Worm (Caenorhabditis elegans) whole organism, L2 larva: ENCODE results near the gene fmi-1.

Experiments used
- C34F6.9 ChIP-seq: fragments of 150-350 bp; optimal IDR thresholded peaks from 2 replicates; lab custom pipeline; 2014; ENCODE audit warnings: missing biosample characterization, missing genetic modification characterization
- F13H6.1 ChIP-seq: sonication (generic microtip); optimal IDR thresholded peaks from 2 replicates; lab custom pipeline; 2016; ENCODE audit warnings: missing genetic modification characterization, missing compliant biosample characterization
- R02D3.7 ChIP-seq: fragments of 150-350 bp; optimal IDR thresholded peaks from 2 replicates; lab custom pipeline; 2014; ENCODE audit warnings: missing biosample characterization, missing genetic modification characterization
- Y55F3AM.14 ChIP-seq: fragments of 200-800 bp; sonication (Bioruptor generic); optimal IDR thresholded peaks from 2 replicates; lab custom pipeline; 2018; ENCODE audit warnings: mild to moderate bottlenecking, missing genetic modification characterization, missing compliant biosample characterization
- ZK546.5 ChIP-seq: sonication (generic microtip); optimal IDR thresholded peaks from 2 replicates; lab custom pipeline; 2017; ENCODE audit warnings: missing biosample characterization, missing genetic modification characterization
- alr-1 ChIP-seq: fragments of 150-350 bp; optimal IDR thresholded peaks from 2 replicates; lab custom pipeline; 2014; ENCODE audit warnings: missing biosample characterization, missing genetic modification characterization
- aly-2 ChIP-seq: fragments of 150-350 bp; optimal IDR thresholded peaks from 2 replicates; lab custom pipeline; 2014; ENCODE audit warnings: missing biosample characterization, missing genetic modification characterization
- ama-1 ChIP-seq: fragments of 150-350 bp; optimal IDR thresholded peaks from 2 replicates; lab custom pipeline; 2018; ENCODE audit warnings: inconsistent platforms
- blmp-1 ChIP-seq: sonication (generic microtip); optimal IDR thresholded peaks from 2 replicates; lab custom pipeline; 2017; ENCODE audit warnings: missing genetic modification characterization, mild to moderate bottlenecking, missing compliant biosample characterization, antibody characterized with exemption, moderate library complexity; ENCODE audit not compliant: insufficient read depth
- ceh-16 ChIP-seq: fragments of 150-350 bp; optimal IDR thresholded peaks from 2 replicates; lab custom pipeline; 2014; ENCODE audit warnings: missing biosample characterization, missing genetic modification characterization
- ceh-82 ChIP-seq: fragments of 150-350 bp; optimal IDR thresholded peaks from 2 replicates; lab custom pipeline; 2014; ENCODE audit warnings: missing biosample characterization, missing genetic modification characterization
- crh-2 ChIP-seq: sonication (generic microtip); optimal IDR thresholded peaks from 2 replicates; lab custom pipeline; 2017; ENCODE audit warnings: missing biosample characterization, missing genetic modification characterization
- dmd-4 ChIP-seq: sonication (generic microtip); optimal IDR thresholded peaks from 2 replicates; lab custom pipeline; 2017; ENCODE audit warnings: missing biosample characterization, missing genetic modification characterization
- egl-27 ChIP-seq: sonication (generic microtip); optimal IDR thresholded peaks from 3 replicates; lab custom pipeline; 2017; ENCODE audit warnings: missing biosample characterization, missing genetic modification reagents, missing genetic modification characterization
- elt-1 ChIP-seq: fragments of 150-350 bp; optimal IDR thresholded peaks from 2 replicates; lab custom pipeline; 2014; ENCODE audit warnings: missing biosample characterization, missing genetic modification characterization
- elt-3 ChIP-seq: sonication (generic microtip); optimal IDR thresholded peaks from 2 replicates; lab custom pipeline; 2017; ENCODE audit warnings: missing biosample characterization, missing genetic modification characterization
- fos-1 ChIP-seq: fragments of 150-350 bp; optimal IDR thresholded peaks from 2 replicates; lab custom pipeline; 2014; ENCODE audit warnings: missing biosample characterization, missing genetic modification characterization
- gmeb-1 ChIP-seq: fragments of 150-350 bp; optimal IDR thresholded peaks from 2 replicates; lab custom pipeline; 2014; ENCODE audit warnings: missing biosample characterization, missing genetic modification characterization
- lin-11 ChIP-seq: fragments of 150-350 bp; sonication (generic microtip); optimal IDR thresholded peaks from 2 replicates; lab custom pipeline; 2014; ENCODE audit warnings: missing biosample characterization, missing genetic modification characterization, inconsistent platforms, mixed read lengths
- lin-13 ChIP-seq: fragments of 150-350 bp; optimal IDR thresholded peaks from 2 replicates; lab custom pipeline; 2014; ENCODE audit warnings: missing biosample characterization, missing genetic modification reagents, missing genetic modification characterization
- lin-39 ChIP-seq: fragments of 150-350 bp; optimal IDR thresholded peaks from 2 replicates; lab custom pipeline; 2014; ENCODE audit warnings: missing biosample characterization, missing genetic modification reagents, missing genetic modification characterization
- lsy-2 ChIP-seq, 2 experiments: fragments of 150-350 bp in 1 of 2; sonication (generic microtip) in 1 of 2; optimal IDR thresholded peaks; 2 replicates each; lab custom pipeline; 2014 to 2017; ENCODE audit warnings: missing biosample characterization in 2 of 2, missing genetic modification characterization in 2 of 2
- mab-5 ChIP-seq: fragments of 150-350 bp; optimal IDR thresholded peaks from 2 replicates; lab custom pipeline; 2014; ENCODE audit warnings: missing biosample characterization, missing genetic modification characterization
- mbf-1 ChIP-seq: sonication (generic microtip); optimal IDR thresholded peaks from 2 replicates; lab custom pipeline; 2017; ENCODE audit warnings: missing biosample characterization, missing genetic modification characterization
- mdl-1 ChIP-seq, 2 experiments: fragments of 150-350 bp in 1 of 2; sonication (generic microtip) in 1 of 2; optimal IDR thresholded peaks; 2 replicates each; lab custom pipeline; 2017; ENCODE audit warnings: missing biosample characterization in 2 of 2, missing genetic modification characterization in 2 of 2
- nhr-10 ChIP-seq: sonication (generic microtip); optimal IDR thresholded peaks from 2 replicates; lab custom pipeline; 2017; ENCODE audit warnings: missing biosample characterization, missing genetic modification characterization
- nhr-11 ChIP-seq: fragments of 150-350 bp; optimal IDR thresholded peaks from 2 replicates; lab custom pipeline; 2014; ENCODE audit warnings: missing biosample characterization, missing genetic modification characterization
- nhr-129 ChIP-seq: fragments of 150-350 bp; optimal IDR thresholded peaks from 2 replicates; lab custom pipeline; 2014; ENCODE audit warnings: missing biosample characterization, missing genetic modification characterization
- nhr-21 ChIP-seq: fragments of 150-350 bp; optimal IDR thresholded peaks from 2 replicates; lab custom pipeline; 2014; ENCODE audit warnings: missing biosample characterization, missing genetic modification characterization
- nhr-23 ChIP-seq: fragments of 150-350 bp; optimal IDR thresholded peaks from 2 replicates; lab custom pipeline; 2014; ENCODE audit warnings: missing biosample characterization, missing genetic modification reagents, missing genetic modification characterization
- nhr-237 ChIP-seq: fragments of 150-350 bp; optimal IDR thresholded peaks from 2 replicates; lab custom pipeline; 2014; ENCODE audit warnings: missing biosample characterization, missing genetic modification characterization
- nhr-25 ChIP-seq: fragments of 150-350 bp; sonication (generic microtip); optimal IDR thresholded peaks from 3 replicates; lab custom pipeline; 2014; ENCODE audit warnings: missing biosample characterization, missing genetic modification characterization
- nhr-6 ChIP-seq: fragments of 150-350 bp; optimal IDR thresholded peaks from 2 replicates; lab custom pipeline; 2014; ENCODE audit warnings: missing biosample characterization, missing genetic modification characterization
- nhr-77 ChIP-seq: fragments of 150-350 bp; optimal IDR thresholded peaks from 2 replicates; lab custom pipeline; 2014; ENCODE audit warnings: missing biosample characterization, missing genetic modification characterization
- peb-1 ChIP-seq: fragments of 150-350 bp; optimal IDR thresholded peaks from 2 replicates; lab custom pipeline; 2014; ENCODE audit warnings: missing biosample characterization, missing genetic modification characterization
- sem-4 ChIP-seq: fragments of 150-350 bp; optimal IDR thresholded peaks from 2 replicates; lab custom pipeline; 2014; ENCODE audit warnings: missing biosample characterization, missing genetic modification reagents, missing genetic modification characterization
- skn-1 ChIP-seq: sonication (generic microtip); optimal IDR thresholded peaks from 2 replicates; lab custom pipeline; 2017; ENCODE audit warnings: missing biosample characterization, missing genetic modification characterization
- sma-3 ChIP-seq: sonication (generic microtip); optimal IDR thresholded peaks from 2 replicates; lab custom pipeline; 2016; ENCODE audit warnings: missing genetic modification reagents, missing genetic modification characterization, missing compliant biosample characterization
- sma-9 ChIP-seq, 2 experiments: fragments of 150-350 bp in 1 of 2; sonication (generic microtip) in 1 of 2; optimal IDR thresholded peaks; 2 replicates each; lab custom pipeline; 2014 to 2016; ENCODE audit warnings: missing genetic modification characterization in 2 of 2, mild to moderate bottlenecking in 1 of 2, missing biosample characterization in 1 of 2, missing compliant biosample characterization in 1 of 2, missing genetic modification reagents in 1 of 2, moderate library complexity in 1 of 2
- snpc-4 ChIP-seq: fragments of 150-350 bp; optimal IDR thresholded peaks from 2 replicates; lab custom pipeline; 2014; ENCODE audit warnings: missing biosample characterization, missing genetic modification characterization
- unc-39 ChIP-seq: fragments of 150-350 bp; optimal IDR thresholded peaks from 2 replicates; lab custom pipeline; 2014; ENCODE audit warnings: missing biosample characterization, missing genetic modification characterization
- unc-55 ChIP-seq: fragments of 150-350 bp; sonication (generic microtip); optimal IDR thresholded peaks from 3 replicates; lab custom pipeline; 2014; ENCODE audit warnings: missing biosample characterization, missing genetic modification reagents, missing genetic modification characterization
- unc-62 ChIP-seq: fragments of 150-350 bp; optimal IDR thresholded peaks from 2 replicates; lab custom pipeline; 2014; ENCODE audit warnings: missing biosample characterization, missing genetic modification reagents, missing genetic modification characterization
- zag-1 ChIP-seq: fragments of 150-350 bp; optimal IDR thresholded peaks from 2 replicates; lab custom pipeline; 2014; ENCODE audit warnings: missing biosample characterization, missing genetic modification characterization
- ztf-1 ChIP-seq: fragments of 200-800 bp; sonication (Bioruptor generic); conservative IDR thresholded peaks from 2 replicates; pipeline ENCODE4 v1.3.6; 2022; ENCODE audit warnings: missing genetic modification characterization, missing compliant biosample characterization
- ztf-11 ChIP-seq: sonication (generic microtip); optimal IDR thresholded peaks from 2 replicates; lab custom pipeline; 2017; ENCODE audit warnings: missing biosample characterization, missing genetic modification characterization

The fmi-1 gene

ce11 chrV:13018761-13019160, at the start of gene fmi-1:
TSS of gene fmi-1 (plus strand) at chrV:13019061.
- TF ChIP-seq crh-2 (tag; lab: Kevin White, UChicago) = no peak
- no peak for TF ChIP-seq nhr-25 (tag; lab: Kevin White, UChicago)
- no peak for TF ChIP-seq ZK546.5 (tag; lab: Kevin White, UChicago)
- TF ChIP-seq zag-1 (tag; lab: Kevin White, UChicago) = no peak
- TF ChIP-seq ceh-16 (tag; lab: Kevin White, UChicago) = no peak
- no peak for TF ChIP-seq C34F6.9 (tag; lab: Kevin White, UChicago)
- TF ChIP-seq fos-1 (tag; lab: Kevin White, UChicago) = no peak
- TF ChIP-seq elt-1 (tag; lab: Kevin White, UChicago) = no peak
- no peak for TF ChIP-seq dmd-4 (tag; lab: Kevin White, UChicago)
- TF ChIP-seq R02D3.7 = no peak
- TF ChIP-seq, all 48 proteins: peak for 0

- TF ChIP-seq nhr-21 (no peak), mab-5 (no peak), nhr-77 (tag; lab: Kevin White, UChicago) (no peak), ztf-11 (no peak), unc-39 (tag; lab: Kevin White, UChicago) (no peak), nhr-6 (tag; lab: Kevin White, UChicago) (no peak), C34F6.9 (tag; lab: Kevin White, UChicago) (peak; percentile 45), alr-1 (no peak), nhr-23 (no peak), ama-1 (lab: Kevin White, UChicago) (no peak), sma-9 (GFP tag; optimal IDR thresholded peaks at IDR 0.05; lab: Kevin White, UChicago) (peak; percentile 1), sma-9 (tag; optimal IDR thresholded peaks at IDR 0.05; lab: Kevin White, UChicago) (no peak), unc-62 (GFP tag; lab: Kevin White, UChicago) (no peak), gmeb-1 (tag; lab: Kevin White, UChicago) (no peak), skn-1 (tag; lab: Kevin White, UChicago) (no peak), nhr-10 (tag; lab: Kevin White, UChicago) (no peak), lsy-2 (tag; optimal IDR thresholded peaks at IDR 0.05; lab: Kevin White, UChicago) (peak; percentile 28 to 84), ceh-82 (tag; lab: Kevin White, UChicago) (no peak), R02D3.7 (no peak), nhr-237 (no peak), lin-39 (tag; lab: Kevin White, UChicago) (no peak), lin-13 (GFP tag; lab: Kevin White, UChicago) (peak; percentile 58), aly-2 (tag; lab: Kevin White, UChicago) (no peak), nhr-129 (tag; lab: Kevin White, UChicago) (peak; percentile 28), nhr-25 (tag; lab: Kevin White, UChicago) (peak; percentile 61), mbf-1 (tag; lab: Kevin White, UChicago) (no peak), egl-27 (tag; lab: Kevin White, UChicago) (no peak), sem-4 (tag; lab: Kevin White, UChicago) (peak; percentile 26), fos-1 (tag; lab: Kevin White, UChicago) (no peak), F13H6.1 (tag; lab: Kevin White, UChicago) (no peak), blmp-1 (tag; lab: Kevin White, UChicago) (no peak), sma-3 (GFP tag; lab: Kevin White, UChicago) (no peak), crh-2 (tag; lab: Kevin White, UChicago) (peak; percentile 4), mdl-1 (tag; optimal IDR thresholded peaks at IDR 0.05; lab: Kevin White, UChicago) (no peak), snpc-4 (tag; lab: Kevin White, UChicago) (no peak), lin-11 (tag; lab: Kevin White, UChicago) (no peak), unc-55 (GFP tag; lab: Kevin White, UChicago) (peak; percentile 55), nhr-11 (tag; lab: Kevin White, UChicago) (no peak), elt-3 (tag; lab: Kevin White, UChicago) (no peak), dmd-4 (tag; lab: Kevin White, UChicago) (no peak), zag-1 (tag; lab: Kevin White, UChicago) (no peak), ztf-1 (no peak), elt-1 (tag; lab: Kevin White, UChicago) (no peak), peb-1 (no peak), Y55F3AM.14 (GFP tag; lab: Kevin White, UChicago) (no peak), ceh-16 (tag; lab: Kevin White, UChicago) (no peak)
Observed at ce11 chrV:12970575-12971160, 48.2 kb upstream of the fmi-1 start, which contains the start of gene pnn-1. TSS of gene pnn-1 (plus strand) at chrV:12971110.
